Worm (Caenorhabditis elegans) whole organism, L4 larva: ENCODE measurements around the gene R52.4.

Experiments
- T26A8.4 ChIP-seq: fragments of 200-800 bp; sonication (Bioruptor generic); IDR thresholded peaks from 2 replicates; pipeline ENCODE4 v1.3.6; 2022; ENCODE audit warnings: missing genetic modification characterization, missing compliant biosample characterization
- Y75B8A.6 ChIP-seq: fragments of 200-800 bp; sonication (Bioruptor generic); IDR thresholded peaks from 2 replicates; pipeline ENCODE4 v1.3.6; 2022; ENCODE audit warnings: missing genetic modification reagents, missing genetic modification characterization, missing compliant biosample characterization
- ZK337.2 ChIP-seq: fragments of 200-800 bp; sonication (Bioruptor generic); IDR thresholded peaks from 2 replicates; pipeline ENCODE4 v1.3.6; 2022; ENCODE audit warnings: missing genetic modification reagents, missing genetic modification characterization, missing compliant biosample characterization
- ama-1 ChIP-seq: fragments of 150-350 bp; optimal IDR thresholded peaks from 2 replicates; lab custom pipeline; 2014; ENCODE audit warnings: inconsistent platforms, mixed read lengths
- attf-4 ChIP-seq: sonication (generic microtip); optimal IDR thresholded peaks from 3 replicates; lab custom pipeline; 2017; ENCODE audit warnings: missing biosample characterization, missing genetic modification characterization
- ceh-20 ChIP-seq: fragments of 200-800 bp; sonication (Bioruptor generic); IDR thresholded peaks from 2 replicates; pipeline ENCODE4 v1.3.6; 2022; ENCODE audit warnings: missing genetic modification reagents, missing genetic modification characterization, missing compliant biosample characterization
- ceh-44 ChIP-seq: fragments of 200-800 bp; sonication (Bioruptor generic); IDR thresholded peaks from 2 replicates; pipeline ENCODE4 v1.3.6; 2022; ENCODE audit warnings: missing genetic modification reagents, missing genetic modification characterization, missing compliant biosample characterization
- ceh-62 ChIP-seq: sonication (generic microtip); optimal IDR thresholded peaks from 2 replicates; lab custom pipeline; 2017; ENCODE audit warnings: missing biosample characterization, missing genetic modification characterization
- cey-2 ChIP-seq: sonication (generic microtip); optimal IDR thresholded peaks from 3 replicates; lab custom pipeline; 2017; ENCODE audit warnings: missing genetic modification characterization, mild to moderate bottlenecking, missing compliant biosample characterization, antibody characterized with exemption, borderline replicate concordance; ENCODE audit not compliant: insufficient read depth
- ctbp-1 ChIP-seq: fragments of 200-800 bp; sonication (Bioruptor generic); IDR thresholded peaks from 2 replicates; pipeline ENCODE4 v1.3.6; 2022; ENCODE audit warnings: missing genetic modification reagents, missing genetic modification characterization, missing compliant biosample characterization
- daf-19 ChIP-seq: fragments of 200-800 bp; sonication (Bioruptor generic); conservative IDR thresholded peaks from 2 replicates; pipeline ENCODE4 v1.3.6; 2022; ENCODE audit warnings: missing genetic modification characterization, missing compliant biosample characterization
- daf-8 ChIP-seq: fragments of 200-800 bp; sonication (Bioruptor generic); IDR thresholded peaks from 2 replicates; pipeline ENCODE4 v1.3.6; 2022; ENCODE audit warnings: missing genetic modification characterization, missing compliant biosample characterization
- dmd-6 ChIP-seq: fragments of 200-800 bp; sonication (Bioruptor generic); IDR thresholded peaks from 2 replicates; pipeline ENCODE4 v1.3.6; 2022; ENCODE audit warnings: missing genetic modification reagents, missing genetic modification characterization, missing compliant biosample characterization
- dmd-9 ChIP-seq: fragments of 200-800 bp; sonication (Bioruptor generic); IDR thresholded peaks from 2 replicates; pipeline ENCODE4 v1.3.6; 2022; ENCODE audit warnings: missing genetic modification reagents, missing genetic modification characterization, missing compliant biosample characterization
- fkh-10 ChIP-seq: fragments of 150-350 bp; optimal IDR thresholded peaks from 2 replicates; lab custom pipeline; 2014; ENCODE audit warnings: missing biosample characterization, missing genetic modification reagents, missing genetic modification characterization
- fos-1 ChIP-seq: fragments of 150-350 bp; optimal IDR thresholded peaks from 2 replicates; lab custom pipeline; 2014; ENCODE audit warnings: missing biosample characterization, missing genetic modification characterization
- jun-1 ChIP-seq: fragments of 150-350 bp; optimal IDR thresholded peaks from 2 replicates; lab custom pipeline; 2014; ENCODE audit warnings: missing biosample characterization, missing genetic modification reagents, missing genetic modification characterization
- lim-7 ChIP-seq: fragments of 200-800 bp; sonication (Bioruptor generic); IDR thresholded peaks from 2 replicates; pipeline ENCODE4 v1.3.6; 2022; ENCODE audit warnings: missing genetic modification characterization, missing compliant biosample characterization
- lin-13 ChIP-seq: fragments of 150-350 bp; optimal IDR thresholded peaks from 2 replicates; lab custom pipeline; 2014; ENCODE audit warnings: missing biosample characterization, missing genetic modification reagents, missing genetic modification characterization
- lin-15B ChIP-seq: fragments of 150-350 bp; sonication (generic microtip); optimal IDR thresholded peaks from 3 replicates; lab custom pipeline; 2014; ENCODE audit warnings: missing biosample characterization, missing genetic modification characterization
- madf-9 ChIP-seq: fragments of 200-800 bp; sonication (Bioruptor generic); conservative IDR thresholded peaks from 2 replicates; pipeline ENCODE4 v1.3.6; 2022; ENCODE audit warnings: missing genetic modification reagents, missing genetic modification characterization, missing compliant biosample characterization
- mdt-29 ChIP-seq: fragments of 200-800 bp; sonication (Bioruptor generic); IDR thresholded peaks from 2 replicates; pipeline ENCODE4 v1.3.6; 2022; ENCODE audit warnings: missing genetic modification reagents, missing genetic modification characterization, missing compliant biosample characterization
- mes-2 ChIP-seq: sonication (generic microtip); optimal IDR thresholded peaks from 2 replicates; lab custom pipeline; 2016; ENCODE audit warnings: missing genotype, mild to moderate bottlenecking, missing genetic modification characterization, missing compliant biosample characterization; ENCODE audit not compliant: poor library complexity, severe bottlenecking
- nhr-11 ChIP-seq: fragments of 150-350 bp; optimal IDR thresholded peaks from 2 replicates; lab custom pipeline; 2014; ENCODE audit warnings: missing biosample characterization, missing genetic modification characterization
- nhr-28 ChIP-seq: fragments of 150-350 bp; optimal IDR thresholded peaks from 2 replicates; lab custom pipeline; 2014; ENCODE audit warnings: missing biosample characterization, missing genetic modification characterization
- nhr-41 ChIP-seq: fragments of 200-800 bp; sonication (Bioruptor generic); IDR thresholded peaks from 2 replicates; pipeline ENCODE4 v1.3.6; 2022; ENCODE audit warnings: missing genetic modification reagents, missing genetic modification characterization, missing compliant biosample characterization
- nhr-42 ChIP-seq: fragments of 200-800 bp; sonication (Bioruptor generic); IDR thresholded peaks from 2 replicates; pipeline ENCODE4 v1.3.6; 2022; ENCODE audit warnings: missing genetic modification characterization, missing compliant biosample characterization
- php-3 ChIP-seq: fragments of 200-800 bp; sonication (Bioruptor generic); IDR thresholded peaks from 2 replicates; pipeline ENCODE4 v1.3.6; 2022; ENCODE audit warnings: missing genetic modification reagents, missing genetic modification characterization, missing compliant biosample characterization
- set-16 ChIP-seq: fragments of 200-800 bp; sonication (Bioruptor generic); IDR thresholded peaks from 2 replicates; pipeline ENCODE4 v1.3.6; 2022; ENCODE audit warnings: missing genetic modification reagents, missing genetic modification characterization, missing compliant biosample characterization
- spr-1 ChIP-seq: sonication (generic microtip); optimal IDR thresholded peaks from 2 replicates; lab custom pipeline; 2016; ENCODE audit warnings: mild to moderate bottlenecking, missing genetic modification characterization, missing compliant biosample characterization
- spr-3 ChIP-seq: fragments of 200-800 bp; sonication (Bioruptor generic); optimal IDR thresholded peaks from 2 replicates; lab custom pipeline; 2018; ENCODE audit warnings: mild to moderate bottlenecking, missing genetic modification characterization, missing compliant biosample characterization
- unc-130 ChIP-seq: sonication (generic microtip); optimal IDR thresholded peaks from 2 replicates; lab custom pipeline; 2016; ENCODE audit warnings: missing genetic modification reagents, missing genetic modification characterization, missing compliant biosample characterization
- unc-39 ChIP-seq: sonication (generic microtip); optimal IDR thresholded peaks from 2 replicates; lab custom pipeline; 2017; ENCODE audit warnings: missing biosample characterization, missing genetic modification characterization
- unc-62 ChIP-seq, 3 experiments: fragments of 150-350 bp in 1 of 3; sonication (generic microtip); optimal IDR thresholded peaks in 2 of 3; peaks in 1 of 3; 1 replicate in 1 of 3; 2 replicates in 2 of 3; lab custom pipeline; 2014 to 2017; ENCODE audit warnings: missing biosample characterization in 3 of 3, missing genetic modification characterization in 3 of 3, missing genetic modification reagents in 3 of 3, missing genotype in 1 of 3
- vab-7 ChIP-seq: fragments of 200-800 bp; sonication (Bioruptor generic); IDR thresholded peaks from 2 replicates; pipeline ENCODE4 v1.3.6; 2022; ENCODE audit warnings: missing genetic modification reagents, missing genetic modification characterization, missing compliant biosample characterization
- zfp-2 ChIP-seq: sonication (generic microtip); optimal IDR thresholded peaks from 2 replicates; lab custom pipeline; 2016; ENCODE audit warnings: mild to moderate bottlenecking, missing genetic modification characterization, missing compliant biosample characterization
- zfp-3 ChIP-seq: fragments of 200-800 bp; sonication (Bioruptor generic); conservative IDR thresholded peaks from 2 replicates; pipeline ENCODE4 v1.3.6; 2022; ENCODE audit warnings: missing genetic modification reagents, missing genetic modification characterization, missing compliant biosample characterization
- zip-2 ChIP-seq: fragments of 150-350 bp; optimal IDR thresholded peaks from 2 replicates; lab custom pipeline; 2014; ENCODE audit warnings: missing biosample characterization, missing genetic modification characterization

Gene R52.4

ce11 chrII:2140817-2141216 is 32.6 kb upstream of the R52.4 start, which contains the start of gene C40A11.3:
C40A11.3 (plus strand) TSS chrII:2141117.
- no peak for TF ChIP-seq ZK337.2 (GFP tag; lab: Robert Waterston, UW)
- TF ChIP-seq unc-62 (GFP tag; optimal IDR thresholded peaks at IDR 0.05 in 1 of 2; lab: Kevin White, UChicago), result peak in 1 of 2 experiments; percentile 50
- TF ChIP-seq unc-62 (tag; optimal IDR thresholded peaks at IDR 0.05; lab: Kevin White, UChicago), result no peak
- no peak for TF ChIP-seq madf-9 (GFP tag; lab: Robert Waterston, UW)

ce11 chrII:2138901-2139300 is 30.7 kb upstream of the R52.4 start:
- TF ChIP-seq T26A8.4 (GFP tag; lab: Robert Waterston, UW), result no peak
- TF ChIP-seq ceh-62 (tag; lab: Kevin White, UChicago), result no peak
- TF ChIP-seq nhr-11 (tag; lab: Kevin White, UChicago), result no peak
- no peak for TF ChIP-seq ceh-20 (GFP tag; lab: Robert Waterston, UW)

DNA sequence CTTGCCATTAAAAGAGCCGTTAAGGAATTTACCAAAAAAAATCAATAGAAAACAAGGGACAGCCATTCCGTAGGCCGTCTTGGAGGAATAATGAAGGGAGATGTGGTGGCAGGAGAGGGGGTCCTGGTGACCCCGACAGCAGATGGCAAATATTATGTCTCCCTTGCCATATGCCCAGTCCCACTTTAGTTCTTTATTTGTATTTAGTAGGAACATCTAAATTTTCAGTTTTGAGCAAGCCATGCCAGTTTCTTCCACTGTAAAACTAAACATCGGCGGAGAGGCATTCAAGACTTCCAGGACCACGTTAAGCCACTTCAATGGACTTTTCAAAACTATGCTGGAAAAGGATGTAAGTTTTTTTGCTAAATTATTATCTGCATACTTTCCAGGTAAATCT is 29.0 kb upstream of the R52.4 start, which contains the start of gene C40A11.4:
Gene C40A11.4 (plus strand): TSS at position 188 of the 400 bp plus-strand sequence.
- TF ChIP-seq fkh-10 (GFP tag; lab: Kevin White, UChicago) (no peak), daf-19 (GFP tag; lab: Robert Waterston, UW) (no peak), fos-1 (tag; lab: Kevin White, UChicago) (no peak), Y75B8A.6 (GFP tag; lab: Robert Waterston, UW) (no peak), dmd-6 (GFP tag; lab: Robert Waterston, UW) (no peak), jun-1 (tag; lab: Kevin White, UChicago) (no peak), lim-7 (GFP tag; lab: Robert Waterston, UW) (no peak), php-3 (no peak), vab-7 (GFP tag; lab: Robert Waterston, UW) (no peak), attf-4 (tag; lab: Kevin White, UChicago) (no peak), zip-2 (tag; lab: Kevin White, UChicago) (no peak), lin-13 (GFP tag; lab: Kevin White, UChicago) (no peak)
- TF ChIP-seq, all 104 proteins: peak for 0

- TF ChIP-seq ctbp-1 (GFP tag; lab: Robert Waterston, UW) (no peak), Y75B8A.6 (GFP tag; lab: Robert Waterston, UW) (no peak), mes-2 (tag; lab: Kevin White, UChicago) (no peak), ama-1 (lab: Kevin White, UChicago) (no peak), nhr-28 (tag; lab: Kevin White, UChicago) (no peak)
These were observed 27.4 kb upstream of the R52.4 start, which contains the start of gene hpo-7 for ce11 chrII:2135604-2136003. hpo-7 (minus strand) TSS chrII:2135704.

ce11 chrII:2130770-2131169 is 22.6 kb upstream of the R52.4 start, which contains the start of gene sdz-28:
sdz-28 (plus strand) TSS chrII:2131070.
- TF ChIP-seq spr-1 (tag; lab: Kevin White, UChicago), result no peak
- no peak for TF ChIP-seq mdt-29
- no peak for TF ChIP-seq nhr-41 (GFP tag; lab: Robert Waterston, UW)
- no peak for TF ChIP-seq dmd-9 (GFP tag; lab: Robert Waterston, UW)
- TF ChIP-seq zip-2 (tag; lab: Kevin White, UChicago), result no peak
- TF ChIP-seq ctbp-1 (GFP tag; lab: Robert Waterston, UW), result no peak
- no peak for TF ChIP-seq zfp-3
- TF ChIP-seq unc-39 (tag; lab: Kevin White, UChicago), result no peak
- TF ChIP-seq daf-8 (GFP tag; lab: Robert Waterston, UW), result no peak
- TF ChIP-seq spr-3 (GFP tag; lab: Kevin White, UChicago), result no peak
- no peak for TF ChIP-seq ceh-44 (GFP tag; lab: Robert Waterston, UW)
- TF ChIP-seq set-16, result no peak
- no peak for TF ChIP-seq nhr-42 (GFP tag; lab: Robert Waterston, UW)
- no peak for TF ChIP-seq unc-130 (GFP tag; lab: Kevin White, UChicago)
- TF ChIP-seq lin-15B, result no peak
- no peak for TF ChIP-seq zfp-2
- TF ChIP-seq cey-2 (tag; lab: Kevin White, UChicago), result no peak
